Fruit fly (Drosophila melanogaster): Measurements from ENCODE around the gene PolH.

- TF ChIP-seq psq (optimal IDR thresholded peaks at IDR 0.05) (no peak), Myc (optimal IDR thresholded peaks at IDR 0.05) (no peak), insv (optimal IDR thresholded peaks at IDR 0.05) (no peak), Sin3A (optimal IDR thresholded peaks at IDR 0.05) (no peak), ttk (optimal IDR thresholded peaks at IDR 0.05) (no peak), h (optimal IDR thresholded peaks at IDR 0.05) (no peak)
These were observed 13.1 kb upstream of the PolH start, which contains the start of gene CG7458 for dm6 chr3L:21954474-21955321.
